Worm (Caenorhabditis elegans): ENCODE measurements around the gene dao-4.

DNA sequence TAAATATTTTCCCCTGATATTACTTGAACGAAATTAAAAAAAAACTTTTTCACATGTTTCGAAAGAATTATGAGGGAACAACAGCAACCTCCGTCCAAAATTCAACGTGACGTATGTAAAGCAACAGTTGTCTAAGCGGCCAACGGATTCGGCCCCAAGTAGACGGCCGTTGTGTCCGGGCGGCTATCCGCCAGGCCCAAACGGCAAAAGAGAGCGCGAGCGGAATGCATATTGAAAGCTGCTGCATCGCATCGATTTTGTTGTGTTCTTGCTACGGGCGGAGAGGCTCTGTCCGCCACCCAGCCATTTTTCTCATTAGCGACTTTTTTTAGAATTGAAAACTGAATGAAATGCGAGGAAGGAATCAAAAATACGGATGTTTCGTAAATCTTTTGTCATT, 4.1 kb downstream of the dao-4 start:
- TF ChIP-seq skn-1 (tag; optimal IDR thresholded peaks at IDR 0.05) (no peak), unc-62 (GFP tag; optimal IDR thresholded peaks at IDR 0.05) (no peak), egl-27 (tag; optimal IDR thresholded peaks at IDR 0.05) (no peak), nhr-11 (tag; optimal IDR thresholded peaks at IDR 0.05) (no peak), dmd-4 (tag; optimal IDR thresholded peaks at IDR 0.05) (no peak), snpc-4 (tag; optimal IDR thresholded peaks at IDR 0.05) (no peak)

Measured in whole organism, L2 larva.